Worm (Caenorhabditis elegans) whole organism, late embryonic: ENCODE data around the gene xnd-1.

ENCODE experiments used
- F13H6.1 ChIP-seq: sonication (generic microtip); optimal IDR thresholded peaks from 2 replicates; lab custom pipeline; 2016; ENCODE audit warnings: missing genetic modification characterization, missing compliant biosample characterization
- ama-1 ChIP-seq: fragments of 150-350 bp; optimal IDR thresholded peaks from 2 replicates; lab custom pipeline; 2014
- elt-2 ChIP-seq: sonication (generic microtip); optimal IDR thresholded peaks from 2 replicates; lab custom pipeline; 2016; ENCODE audit warnings: missing genetic modification reagents, missing genetic modification characterization, missing compliant biosample characterization
- fkh-10 ChIP-seq: fragments of 150-350 bp; optimal IDR thresholded peaks from 2 replicates; lab custom pipeline; 2014; ENCODE audit warnings: missing biosample characterization, missing genetic modification reagents, missing genetic modification characterization
- gmeb-2 ChIP-seq: sonication (generic microtip); optimal IDR thresholded peaks from 2 replicates; lab custom pipeline; 2016; ENCODE audit warnings: missing genetic modification characterization, inconsistent platforms, missing compliant biosample characterization
- hlh-30 ChIP-seq: sonication (generic microtip); optimal IDR thresholded peaks from 2 replicates; lab custom pipeline; 2017; ENCODE audit warnings: antibody characterized with exemption, missing genetic modification characterization, missing compliant biosample characterization; ENCODE audit not compliant: insufficient read depth
- mec-3 ChIP-seq: sonication (generic microtip); optimal IDR thresholded peaks from 2 replicates; lab custom pipeline; 2016; ENCODE audit warnings: borderline replicate concordance, missing genetic modification characterization, missing compliant biosample characterization
- pag-3 ChIP-seq: sonication (generic microtip); optimal IDR thresholded peaks from 2 replicates; lab custom pipeline; 2016; ENCODE audit warnings: missing compliant biosample characterization, missing genetic modification characterization, borderline replicate concordance
- pqm-1 ChIP-seq: sonication (generic microtip); optimal IDR thresholded peaks from 2 replicates; lab custom pipeline; 2016; ENCODE audit warnings: missing genetic modification characterization, missing compliant biosample characterization
- ref-2 ChIP-seq: sonication (generic microtip); optimal IDR thresholded peaks from 2 replicates; lab custom pipeline; 2016; ENCODE audit warnings: missing genetic modification characterization, missing compliant biosample characterization
- sdc-2 ChIP-seq: sonication (generic microtip); optimal IDR thresholded peaks from 2 replicates; lab custom pipeline; 2016; ENCODE audit warnings: missing genotype, missing genetic modification characterization, missing compliant biosample characterization

- TF ChIP-seq ama-1 = no peak
- TF ChIP-seq sdc-2 = no peak
- no peak for TF ChIP-seq pag-3 (tag; lab: Kevin White, UChicago)
- no peak for TF ChIP-seq ref-2
- no peak for TF ChIP-seq gmeb-2 (tag; lab: Kevin White, UChicago)
- no peak for TF ChIP-seq F13H6.1 (tag; lab: Kevin White, UChicago)
- no peak for TF ChIP-seq fkh-10
- no peak for TF ChIP-seq mec-3 (tag; lab: Kevin White, UChicago)
- TF ChIP-seq pqm-1 (tag; lab: Kevin White, UChicago) = no peak
- no peak for TF ChIP-seq elt-2 (tag; lab: Kevin White, UChicago)
- no peak for TF ChIP-seq hlh-30
Measured at ce11 chrIII:5653692-5654105, 49.4 kb downstream of the xnd-1 start.
